Fruit fly (Drosophila melanogaster): ENCODE data around the gene Sol1.

Sol1 gene

DNA sequence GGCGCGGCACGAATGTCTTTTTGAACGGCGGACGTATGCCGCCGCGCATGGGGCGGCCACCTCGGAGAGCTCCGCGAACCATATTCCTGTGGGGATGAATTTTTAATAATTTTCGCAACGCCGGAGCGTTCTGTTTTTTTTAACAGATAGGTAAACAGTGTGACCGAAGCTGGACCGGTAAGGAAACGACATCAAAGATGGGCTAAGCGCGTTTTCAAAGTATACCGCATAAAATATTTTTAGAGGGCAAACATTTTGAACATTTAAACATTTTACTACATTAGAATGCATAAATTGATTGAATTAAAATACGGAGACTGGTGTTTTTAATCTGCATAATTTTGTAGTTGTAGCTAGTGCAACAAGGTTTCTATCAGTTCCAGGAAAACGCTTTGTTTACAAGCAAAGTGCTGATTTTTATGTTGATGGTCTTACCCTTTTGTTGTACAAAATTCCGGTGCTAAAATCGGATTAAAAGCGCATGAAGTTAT, 43.1 kb downstream of the Sol1 start, which contains the start of the genes CG5641 and CG5245 (continued):
- TF ChIP-seq CG30403 (GFP tag; optimal IDR thresholded peaks at IDR 0.05) (no peak), CG12769 (tag; optimal IDR thresholded peaks at IDR 0.05) (no peak), Adf1 (GFP tag; IDR thresholded peaks at IDR 0.05) (no peak), MESR4 (GFP tag; optimal IDR thresholded peaks at IDR 0.05) (peak; percentile 47), stwl (tag; optimal IDR thresholded peaks at IDR 0.05) (peak; percentile 40), mirr (GFP tag; optimal IDR thresholded peaks at IDR 0.05) (no peak), ems (GFP tag; optimal IDR thresholded peaks at IDR 0.05) (no peak), CG7372 (GFP tag; IDR thresholded peaks at IDR 0.05) (no peak), row (GFP tag; IDR thresholded peaks at IDR 0.05) (peak; percentile 40; the same call in 2 of the 3 replicates), ash1 (GFP tag; optimal IDR thresholded peaks at IDR 0.05) (no peak), ac (GFP tag; optimal IDR thresholded peaks at IDR 0.05) (no peak), Stat92E (GFP tag; optimal IDR thresholded peaks at IDR 0.05) (peak in 1 of 3 experiments; percentile 5), Ptx1 (GFP tag; IDR thresholded peaks at IDR 0.05) (no peak), Six4 (GFP tag; optimal IDR thresholded peaks at IDR 0.05) (no peak), crc (GFP tag; optimal IDR thresholded peaks at IDR 0.05) (no peak), CG8924 (tag; optimal IDR thresholded peaks at IDR 0.05) (no peak), bbx (GFP tag; IDR thresholded peaks at IDR 0.05; ENCODE audit: partially characterized antibody) (no peak), nerfin-1 (tag; optimal IDR thresholded peaks at IDR 0.05) (peak; percentile 58), HLHmδ (GFP tag; optimal IDR thresholded peaks at IDR 0.05) (no peak), CG33213 (GFP tag; optimal IDR thresholded peaks at IDR 0.05) (no peak), BEAF-32 (GFP tag; optimal IDR thresholded peaks at IDR 0.05) (peak; percentile 30), kni (GFP tag; optimal IDR thresholded peaks at IDR 0.05) (no peak), hbn (GFP tag; IDR thresholded peaks at IDR 0.05; ENCODE audit: partially characterized antibody) (no peak), slbo (GFP tag; IDR thresholded peaks at IDR 0.05) (no peak), MBD-R2 (GFP tag; IDR thresholded peaks at IDR 0.05) (peak; percentile 70), CG12155 (GFP tag; optimal IDR thresholded peaks at IDR 0.05) (no peak), trem (tag; optimal IDR thresholded peaks at IDR 0.05) (peak; percentile 51), zfh1 (GFP tag; IDR thresholded peaks at IDR 0.05) (0 out of 3 replicates have a peak, but pooled peaks have one; percentile 10), Lpt (GFP tag; optimal IDR thresholded peaks at IDR 0.05) (no peak), dm (GFP tag; optimal IDR thresholded peaks at IDR 0.05) (no peak), CG13624 (GFP tag; optimal IDR thresholded peaks at IDR 0.05) (no peak), fru (optimal IDR thresholded peaks at IDR 0.05) (no peak), CG34422 (GFP tag; IDR thresholded peaks at IDR 0.05) (peak; percentile 31; the same call in 1 of the 3 replicates), phol (tag; optimal IDR thresholded peaks at IDR 0.05) (peak; percentile 29), gfzf (GFP tag; optimal IDR thresholded peaks at IDR 0.05) (peak; percentile 85), ato (GFP tag; IDR thresholded peaks at IDR 0.05; ENCODE audit: partially characterized antibody) (no peak), Hr3 (GFP tag; optimal IDR thresholded peaks at IDR 0.05) (no peak), Myb (GFP tag; optimal IDR thresholded peaks at IDR 0.05) (peak; percentile 31)

DNA sequence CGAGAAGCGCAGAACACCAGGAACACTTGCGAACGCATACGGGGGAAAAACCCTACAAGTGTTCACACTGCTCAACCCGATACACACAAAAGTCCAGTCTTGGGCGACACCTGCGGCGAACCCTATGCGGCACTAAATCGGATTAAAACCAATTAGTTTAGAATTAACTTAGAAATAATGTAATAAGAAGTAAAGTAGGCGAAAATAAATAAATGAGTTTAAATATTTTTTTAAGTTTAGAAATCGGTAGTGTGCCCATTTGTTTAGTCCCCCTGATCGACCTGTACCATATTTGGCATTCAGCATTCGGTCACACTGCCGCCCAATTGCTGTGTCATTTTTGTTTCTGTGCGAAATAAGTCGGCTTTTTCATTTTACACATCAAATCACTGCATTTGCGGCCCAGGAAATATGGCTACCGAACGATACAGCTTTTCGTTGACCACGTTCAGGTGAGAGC, 45.0 kb downstream of the Sol1 start, which contains the start of gene Prosalpha2:
Gene Prosalpha2 (plus strand): TSS at position 292 of the 460 bp plus-strand sequence.
- TF ChIP-seq Ets97D (GFP tag; optimal IDR thresholded peaks at IDR 0.05) = peak; percentile 2
- TF ChIP-seq dysf (GFP tag; IDR thresholded peaks at IDR 0.05) = peak; percentile 32; the same call in 1 of the 3 replicates
- no peak for TF ChIP-seq gro (GFP tag; optimal IDR thresholded peaks at IDR 0.05)
- no peak for TF ChIP-seq al (GFP tag; IDR thresholded peaks at IDR 0.05)
- peak; percentile 45 for TF ChIP-seq CG10267 (tag; optimal IDR thresholded peaks at IDR 0.05)
- TF ChIP-seq E2f2 (GFP tag; IDR thresholded peaks at IDR 0.05) = peak; percentile 68
- peak; percentile 1 for TF ChIP-seq CG12391 (tag; optimal IDR thresholded peaks at IDR 0.05)
- TF ChIP-seq Adf1 (GFP tag; IDR thresholded peaks at IDR 0.05) = no peak
- TF ChIP-seq Hsf (GFP tag; optimal IDR thresholded peaks at IDR 0.05) = peak; percentile 12
- TF ChIP-seq nmo (GFP tag; optimal IDR thresholded peaks at IDR 0.05) = peak; percentile 42
- peak; percentile 19 for TF ChIP-seq Sry-β (GFP tag; optimal IDR thresholded peaks at IDR 0.05)
- peak; percentile 55 for TF ChIP-seq Dp (GFP tag; optimal IDR thresholded peaks at IDR 0.05)
- no peak for TF ChIP-seq chif (GFP tag; optimal IDR thresholded peaks at IDR 0.05)
- no peak for TF ChIP-seq NFAT (GFP tag; IDR thresholded peaks at IDR 0.05)
- no peak for TF ChIP-seq CG10431 (GFP tag; optimal IDR thresholded peaks at IDR 0.05)
- TF ChIP-seq Sin3A (optimal IDR thresholded peaks at IDR 0.05) = peak; percentile 66

Measured in whole organism, embryonic.